Comparison of ENCODE assay signal across 1 fruit fly cellular context in the genomic region with DNA sequence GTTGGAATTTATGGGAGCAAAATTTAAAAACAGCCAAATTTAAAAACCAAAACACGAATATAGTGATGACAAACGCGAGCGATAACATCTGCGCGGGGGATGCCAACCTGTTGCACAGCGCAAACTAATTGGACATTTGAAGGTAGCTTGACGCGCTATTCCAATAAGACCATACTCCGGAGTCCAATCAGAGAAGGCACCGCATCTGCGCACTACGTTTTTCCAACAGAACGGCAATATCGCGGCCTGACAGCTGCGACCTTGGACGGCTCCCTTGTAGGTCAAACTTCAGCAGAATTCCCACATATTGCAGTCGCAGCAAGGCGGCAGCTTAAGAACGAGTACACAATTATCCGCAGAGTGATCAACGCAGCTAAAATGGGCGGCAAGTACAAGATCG.
TF ChIP-seq lines count a peak whose summit lies in the region.

A gene (minus strand): TSS at position 101 of the 400 bp plus-strand sequence.
A gene (plus strand): TSS at position 177 of the 400 bp plus-strand sequence.

TF ChIP-seq in whole organism, embryonic, 481 proteins besides CTCF, POLR2A, EP300 and RAD21 (continued from another document):
- TF ChIP-seq Lim3 (GFP tag; IDR thresholded peaks at IDR 0.05; lab: Robert Waterston, UW) (no peak), wek (GFP tag; optimal IDR thresholded peaks at IDR 0.05; lab: Kevin White, UChicago) (no peak), CG7987 (GFP tag; optimal IDR thresholded peaks at IDR 0.05; lab: Kevin White, UChicago) (peak; percentile 75), BEAF-32 (GFP tag; optimal IDR thresholded peaks at IDR 0.05; lab: Kevin White, UChicago) (peak; percentile 60), vvl (GFP tag; IDR thresholded peaks at IDR 0.05; lab: Robert Waterston, UW) (peak; percentile 83), CG6689 (GFP tag; IDR thresholded peaks at IDR 0.05; lab: Robert Waterston, UW) (peak; percentile 22; the same call in 1 of the 2 replicates), Dbx (GFP tag; IDR thresholded peaks at IDR 0.05; lab: Robert Waterston, UW) (peak; percentile 66; the same call in 2 of the 3 replicates), CG9215 (GFP tag; IDR thresholded peaks at IDR 0.05; lab: Robert Waterston, UW) (no peak), Bteb2 (GFP tag; optimal IDR thresholded peaks at IDR 0.05; lab: Kevin White, UChicago) (no peak), pb (GFP tag; optimal IDR thresholded peaks at IDR 0.05; lab: Kevin White, UChicago) (no peak), CG14860 (GFP tag; IDR thresholded peaks at IDR 0.05; lab: Robert Waterston, UW; ENCODE audit: partially characterized antibody) (no peak), croc (GFP tag; conservative IDR thresholded peaks at IDR 0.05; lab: Robert Waterston, UW) (no peak), CoRest (tag; optimal IDR thresholded peaks at IDR 0.05; lab: Kevin White, UChicago) (peak; percentile 55), ap (GFP tag; IDR thresholded peaks at IDR 0.05; lab: Robert Waterston, UW) (no peak), D (optimal IDR thresholded peaks at IDR 0.05; lab: Kevin White, UChicago) (peak; percentile 77), D (GFP tag; optimal IDR thresholded peaks at IDR 0.05; lab: Kevin White, UChicago) (no peak), TFAM (GFP tag; optimal IDR thresholded peaks at IDR 0.05; lab: Kevin White, UChicago) (no peak), tgo (GFP tag; IDR thresholded peaks at IDR 0.05; lab: Robert Waterston, UW) (no peak), twi (tag; optimal IDR thresholded peaks at IDR 0.05; lab: Kevin White, UChicago) (peak; percentile 28), CG3847 (GFP tag; IDR thresholded peaks at IDR 0.05; lab: Robert Waterston, UW) (peak; percentile 90), CG14710 (tag; optimal IDR thresholded peaks at IDR 0.05; lab: Kevin White, UChicago) (peak; percentile 41), CG1602 (GFP tag; optimal IDR thresholded peaks at IDR 0.05; lab: Kevin White, UChicago) (no peak), CG13424 (tag; optimal IDR thresholded peaks at IDR 0.05; lab: Kevin White, UChicago) (peak; percentile 29), CG2116 (GFP tag; optimal IDR thresholded peaks at IDR 0.05; lab: Kevin White, UChicago) (peak; percentile 74), aop (GFP tag; IDR thresholded peaks at IDR 0.05; lab: Robert Waterston, UW) (no peak), CG31365 (tag; optimal IDR thresholded peaks at IDR 0.05; lab: Kevin White, UChicago) (no peak), YL-1 (GFP tag; optimal IDR thresholded peaks at IDR 0.05; lab: Kevin White, UChicago) (peak; percentile 94), CG15696 (tag; optimal IDR thresholded peaks at IDR 0.05; lab: Kevin White, UChicago) (no peak), Rx (GFP tag; IDR thresholded peaks at IDR 0.05; lab: Robert Waterston, UW) (no peak), Rfx (GFP tag; IDR thresholded peaks at IDR 0.05; lab: Robert Waterston, UW) (peak; percentile 75), nerfin-2 (GFP tag; IDR thresholded peaks at IDR 0.05; lab: Robert Waterston, UW; ENCODE audit: partially characterized antibody) (peak; percentile 45; the same call in 1 of the 2 replicates), CG13775 (GFP tag; optimal IDR thresholded peaks at IDR 0.05; lab: Kevin White, UChicago) (peak; percentile 33), CG5245 (GFP tag; optimal IDR thresholded peaks at IDR 0.05; lab: Kevin White, UChicago) (no peak), gro (GFP tag; optimal IDR thresholded peaks at IDR 0.05; lab: Kevin White, UChicago) (peak; percentile 55), maf-S (GFP tag; optimal IDR thresholded peaks at IDR 0.05; lab: Kevin White, UChicago) (no peak), CG9727 (GFP tag; optimal IDR thresholded peaks at IDR 0.05; lab: Kevin White, UChicago) (peak; percentile 6), CG8089 (GFP tag; optimal IDR thresholded peaks at IDR 0.05; lab: Kevin White, UChicago) (no peak), zfh1 (GFP tag; IDR thresholded peaks at IDR 0.05; lab: Robert Waterston, UW) (peak; percentile 64), HLH54F (GFP tag; optimal IDR thresholded peaks at IDR 0.05; lab: Kevin White, UChicago) (peak; percentile 44), Drgx (GFP tag; IDR thresholded peaks at IDR 0.05; lab: Robert Waterston, UW) (peak; percentile 37; the same call in 1 of the 2 replicates), pnt (GFP tag; optimal IDR thresholded peaks at IDR 0.05; lab: Kevin White, UChicago) (peak; percentile 32), knrl (GFP tag; IDR thresholded peaks at IDR 0.05; lab: Robert Waterston, UW; ENCODE audit: partially characterized antibody) (peak; percentile 48; the same call in 1 of the 3 replicates), eve (GFP tag; optimal IDR thresholded peaks at IDR 0.05; lab: Kevin White, UChicago) (no peak), sob (GFP tag; IDR thresholded peaks at IDR 0.05; lab: Robert Waterston, UW) (peak; percentile 68), CG18599 (GFP tag; optimal IDR thresholded peaks at IDR 0.05; lab: Kevin White, UChicago) (peak; percentile 48), nmo (GFP tag; optimal IDR thresholded peaks at IDR 0.05; lab: Kevin White, UChicago) (peak; percentile 59), CG12942 (GFP tag; optimal IDR thresholded peaks at IDR 0.05; lab: Kevin White, UChicago) (peak; percentile 37), sqz (GFP tag; optimal IDR thresholded peaks at IDR 0.05; lab: Kevin White, UChicago) (no peak), CG12104 (GFP tag; optimal IDR thresholded peaks at IDR 0.05; lab: Kevin White, UChicago) (no peak), ham (GFP tag; IDR thresholded peaks at IDR 0.05; lab: Robert Waterston, UW) (no peak), cwo (GFP tag; optimal IDR thresholded peaks at IDR 0.05; lab: Kevin White, UChicago) (no peak), CG14441 (GFP tag; IDR thresholded peaks at IDR 0.05; lab: Robert Waterston, UW) (no peak)
